Fruit fly (Drosophila melanogaster) whole organism, adult: ENCODE measurements around the gene RpL17.

ENCODE experiments used
- CG11617 ChIP-seq: fragments of 200-800 bp; sonication (Bioruptor generic); optimal IDR thresholded peaks from 2 replicates; lab custom pipeline; 2017; ENCODE audit warnings: mild to moderate bottlenecking, missing biosample characterization, missing genetic modification reagents, missing genetic modification characterization
- CG1620 ChIP-seq: fragments of 200-800 bp; sonication (Bioruptor generic); optimal IDR thresholded peaks from 2 replicates; lab custom pipeline; 2016; ENCODE audit warnings: missing biosample characterization, missing genetic modification characterization
- CG5204 ChIP-seq: fragments of 200-800 bp; sonication (Bioruptor generic); optimal IDR thresholded peaks from 2 replicates; lab custom pipeline; 2016; ENCODE audit warnings: missing biosample characterization, missing genetic modification characterization
- cic ChIP-seq: fragments of 200-800 bp; sonication (Bioruptor generic); optimal IDR thresholded peaks from 2 replicates; lab custom pipeline; 2017; ENCODE audit warnings: missing biosample characterization, mild to moderate bottlenecking, missing genetic modification characterization, moderate library complexity
- kay ChIP-seq: fragments of 200-800 bp; sonication (Bioruptor generic); peaks from one replicate; lab custom pipeline; 2016; ENCODE audit warnings: missing biosample characterization, missing genetic modification characterization, borderline replicate concordance
- ovo ChIP-seq: fragments of 200-800 bp; sonication (Bioruptor generic); optimal IDR thresholded peaks from 2 replicates; lab custom pipeline; 2016; ENCODE audit warnings: missing biosample characterization, missing genetic modification characterization

- TF ChIP-seq CG1620 (no peak), kay (GFP tag; lab: Kevin White, UChicago) (no peak), CG5204 (GFP tag; lab: Kevin White, UChicago) (no peak), cic (peak; percentile 1), CG11617 (GFP tag; lab: Kevin White, UChicago) (no peak), ovo (GFP tag; lab: Kevin White, UChicago) (no peak)
These were observed 41.4 kb downstream of the RpL17 start for dm6 chrX:6702591-6702990.
